Worm (Caenorhabditis elegans) whole organism, L4 larva: ENCODE results near the gene str-41.

Source experiments
- D1046.2 ChIP-seq: fragments of 200-800 bp; sonication (Bioruptor generic); IDR thresholded peaks from 2 replicates; pipeline ENCODE4 v1.3.6; 2022; ENCODE audit warnings: missing genetic modification characterization, missing compliant biosample characterization
- F44E2.7 ChIP-seq: fragments of 200-800 bp; sonication (Bioruptor generic); IDR thresholded peaks from 2 replicates; pipeline ENCODE4 v2.1.2; 2022; ENCODE audit warnings: missing genetic modification characterization, missing compliant biosample characterization
- ZK337.2 ChIP-seq: fragments of 200-800 bp; sonication (Bioruptor generic); IDR thresholded peaks from 2 replicates; pipeline ENCODE4 v1.3.6; 2022; ENCODE audit warnings: missing genetic modification reagents, missing genetic modification characterization, missing compliant biosample characterization
- ZK546.5 ChIP-seq, 2 experiments: sonication (generic microtip); optimal IDR thresholded peaks; 2 replicates each; lab custom pipeline; 2017; ENCODE audit warnings: missing biosample characterization in 2 of 2, missing genetic modification characterization in 2 of 2
- aha-1 ChIP-seq: fragments of 150-350 bp; peaks from one replicate; lab custom pipeline; 2014; ENCODE audit warnings: missing biosample characterization, missing genetic modification characterization
- ctbp-1 ChIP-seq: fragments of 200-800 bp; sonication (Bioruptor generic); IDR thresholded peaks from 2 replicates; pipeline ENCODE4 v1.3.6; 2022; ENCODE audit warnings: missing genetic modification reagents, missing genetic modification characterization, missing compliant biosample characterization
- daf-16 ChIP-seq, 3 experiments: sonication (generic microtip); optimal IDR thresholded peaks; 2 replicates each; lab custom pipeline; 2016 to 2017; ENCODE audit warnings: missing genetic modification characterization in 3 of 3, missing genetic modification reagents in 3 of 3, mild to moderate bottlenecking in 2 of 3, missing compliant biosample characterization in 2 of 3, missing biosample characterization in 1 of 3, moderate library complexity in 1 of 3
- dmd-6 ChIP-seq: fragments of 200-800 bp; sonication (Bioruptor generic); IDR thresholded peaks from 2 replicates; pipeline ENCODE4 v1.3.6; 2022; ENCODE audit warnings: missing genetic modification reagents, missing genetic modification characterization, missing compliant biosample characterization
- duxl-1 ChIP-seq: sonication (generic microtip); optimal IDR thresholded peaks from 2 replicates; lab custom pipeline; 2016; ENCODE audit warnings: mild to moderate bottlenecking, missing genetic modification characterization, moderate library complexity, missing compliant biosample characterization; ENCODE audit not compliant: poor library complexity
- egl-43 ChIP-seq: fragments of 200-800 bp; sonication (Bioruptor generic); IDR thresholded peaks from 2 replicates; pipeline ENCODE4 v1.3.6; 2022; ENCODE audit warnings: missing genetic modification reagents, missing genetic modification characterization, missing compliant biosample characterization
- fkh-10 ChIP-seq: fragments of 150-350 bp; optimal IDR thresholded peaks from 2 replicates; lab custom pipeline; 2014; ENCODE audit warnings: missing biosample characterization, missing genetic modification reagents, missing genetic modification characterization
- hif-1 ChIP-seq, 2 experiments: sonication (generic microtip); optimal IDR thresholded peaks; 2 replicates each; lab custom pipeline; 2016 to 2017; ENCODE audit warnings: missing compliant biosample characterization in 2 of 2, missing genetic modification characterization in 2 of 2, missing genetic modification reagents in 2 of 2, missing genotype in 2 of 2, mild to moderate bottlenecking in 1 of 2
- hlh-11 ChIP-seq: fragments of 200-800 bp; sonication (Bioruptor generic); optimal IDR thresholded peaks from 2 replicates; lab custom pipeline; 2018; ENCODE audit warnings: mild to moderate bottlenecking, missing genetic modification characterization, missing compliant biosample characterization
- hlh-30 ChIP-seq: sonication (generic microtip); optimal IDR thresholded peaks from 2 replicates; lab custom pipeline; 2017; ENCODE audit warnings: antibody characterized with exemption, mild to moderate bottlenecking, missing genetic modification characterization, missing compliant biosample characterization; ENCODE audit not compliant: insufficient read depth
- hmg-1.1 ChIP-seq: fragments of 200-800 bp; sonication (Bioruptor generic); IDR thresholded peaks from 2 replicates; pipeline ENCODE4 v1.3.6; 2022; ENCODE audit warnings: missing genetic modification reagents, missing genetic modification characterization, missing compliant biosample characterization
- lin-1 ChIP-seq: fragments of 200-800 bp; sonication (Bioruptor generic); IDR thresholded peaks from 2 replicates; pipeline ENCODE4 v1.3.6; 2022; ENCODE audit warnings: missing genetic modification reagents, missing genetic modification characterization, missing compliant biosample characterization
- lin-13 ChIP-seq: fragments of 150-350 bp; optimal IDR thresholded peaks from 2 replicates; lab custom pipeline; 2014; ENCODE audit warnings: missing biosample characterization, missing genetic modification reagents, missing genetic modification characterization
- lin-38 ChIP-seq: fragments of 200-800 bp; sonication (Bioruptor generic); IDR thresholded peaks from 2 replicates; pipeline ENCODE4 v1.3.6; 2022; ENCODE audit warnings: missing genetic modification reagents, missing genetic modification characterization, missing compliant biosample characterization
- lin-39 ChIP-seq: fragments of 150-350 bp; optimal IDR thresholded peaks from 2 replicates; lab custom pipeline; 2014; ENCODE audit warnings: missing biosample characterization, missing genetic modification reagents, missing genetic modification characterization
- lsy-2 ChIP-seq, 2 experiments: fragments of 150-350 bp in 1 of 2; sonication (generic microtip) in 1 of 2; optimal IDR thresholded peaks; 2 replicates each; lab custom pipeline; 2014 to 2017; ENCODE audit warnings: missing biosample characterization in 2 of 2, missing genetic modification characterization in 2 of 2
- mdl-1 ChIP-seq, 2 experiments: fragments of 150-350 bp in 1 of 2; sonication (generic microtip) in 1 of 2; optimal IDR thresholded peaks; 2 replicates each; lab custom pipeline; 2014 to 2017; ENCODE audit warnings: missing biosample characterization in 2 of 2, missing genetic modification characterization in 2 of 2
- mes-2 ChIP-seq: sonication (generic microtip); optimal IDR thresholded peaks from 2 replicates; lab custom pipeline; 2016; ENCODE audit warnings: missing genotype, mild to moderate bottlenecking, missing genetic modification characterization, missing compliant biosample characterization; ENCODE audit not compliant: poor library complexity, severe bottlenecking
- mxl-3 ChIP-seq: fragments of 200-800 bp; sonication (Bioruptor generic); optimal IDR thresholded peaks from 2 replicates; lab custom pipeline; 2018; ENCODE audit warnings: mild to moderate bottlenecking, missing genetic modification characterization, missing compliant biosample characterization
- nhr-11 ChIP-seq: fragments of 150-350 bp; optimal IDR thresholded peaks from 2 replicates; lab custom pipeline; 2014; ENCODE audit warnings: missing biosample characterization, missing genetic modification characterization
- nhr-25 ChIP-seq: sonication (generic microtip); optimal IDR thresholded peaks from 2 replicates; lab custom pipeline; 2017; ENCODE audit warnings: missing genetic modification characterization, mild to moderate bottlenecking, missing compliant biosample characterization, antibody characterized with exemption, moderate library complexity, borderline replicate concordance; ENCODE audit not compliant: insufficient read depth
- nhr-42 ChIP-seq: fragments of 200-800 bp; sonication (Bioruptor generic); IDR thresholded peaks from 2 replicates; pipeline ENCODE4 v1.3.6; 2022; ENCODE audit warnings: missing genetic modification characterization, missing compliant biosample characterization
- nhr-6 ChIP-seq: fragments of 150-350 bp; optimal IDR thresholded peaks from 2 replicates; lab custom pipeline; 2014; ENCODE audit warnings: missing biosample characterization, missing genetic modification characterization
- rbr-2 ChIP-seq: sonication (generic microtip); optimal IDR thresholded peaks from 2 replicates; lab custom pipeline; 2016; ENCODE audit warnings: missing genotype, missing genetic modification characterization, missing compliant biosample characterization
- saeg-2 ChIP-seq: fragments of 200-800 bp; sonication (Bioruptor generic); IDR thresholded peaks from 2 replicates; pipeline ENCODE4 v1.3.6; 2022; ENCODE audit warnings: missing genetic modification reagents, missing genetic modification characterization, missing compliant biosample characterization
- set-16 ChIP-seq: fragments of 200-800 bp; sonication (Bioruptor generic); IDR thresholded peaks from 2 replicates; pipeline ENCODE4 v1.3.6; 2022; ENCODE audit warnings: missing genetic modification reagents, missing genetic modification characterization, missing compliant biosample characterization
- snpc-1.2 ChIP-seq: fragments of 200-800 bp; sonication (Bioruptor generic); IDR thresholded peaks from 2 replicates; pipeline ENCODE4 v1.3.6; 2022; ENCODE audit warnings: missing genetic modification reagents, missing genetic modification characterization, missing compliant biosample characterization
- tra-1 ChIP-seq: fragments of 200-800 bp; sonication (Bioruptor generic); IDR thresholded peaks from 2 replicates; pipeline ENCODE4 v1.3.6; 2022; ENCODE audit warnings: missing genetic modification reagents, missing genetic modification characterization, missing compliant biosample characterization
- unc-130 ChIP-seq: sonication (generic microtip); optimal IDR thresholded peaks from 2 replicates; lab custom pipeline; 2016; ENCODE audit warnings: missing genetic modification reagents, missing genetic modification characterization, missing compliant biosample characterization
- unc-39 ChIP-seq: sonication (generic microtip); optimal IDR thresholded peaks from 2 replicates; lab custom pipeline; 2017; ENCODE audit warnings: missing biosample characterization, missing genetic modification characterization
- unc-62 ChIP-seq, 3 experiments: fragments of 150-350 bp in 1 of 3; sonication (generic microtip); optimal IDR thresholded peaks in 2 of 3; peaks in 1 of 3; 1 replicate in 1 of 3; 2 replicates in 2 of 3; lab custom pipeline; 2014 to 2017; ENCODE audit warnings: missing biosample characterization in 3 of 3, missing genetic modification characterization in 3 of 3, missing genetic modification reagents in 3 of 3, missing genotype in 1 of 3
- vab-7 ChIP-seq: fragments of 200-800 bp; sonication (Bioruptor generic); IDR thresholded peaks from 2 replicates; pipeline ENCODE4 v1.3.6; 2022; ENCODE audit warnings: missing genetic modification reagents, missing genetic modification characterization, missing compliant biosample characterization
- zfp-3 ChIP-seq: fragments of 200-800 bp; sonication (Bioruptor generic); conservative IDR thresholded peaks from 2 replicates; pipeline ENCODE4 v1.3.6; 2022; ENCODE audit warnings: missing genetic modification reagents, missing genetic modification characterization, missing compliant biosample characterization
- zip-11 ChIP-seq: fragments of 200-800 bp; sonication (Bioruptor generic); IDR thresholded peaks from 2 replicates; pipeline ENCODE4 v1.3.6; 2022; ENCODE audit warnings: missing genetic modification characterization, missing compliant biosample characterization
- ztf-7 ChIP-seq: fragments of 150-350 bp; optimal IDR thresholded peaks from 2 replicates; lab custom pipeline; 2014; ENCODE audit warnings: missing biosample characterization, missing genetic modification characterization

str-41 gene

ce11 chrV:7436911-7437310 lies 25.1 kb downstream of the str-41 start (continued):
- no peak for TF ChIP-seq hif-1 (tag; optimal IDR thresholded peaks at IDR 0.05; lab: Kevin White, UChicago)
- TF ChIP-seq nhr-25 (tag; lab: Kevin White, UChicago), result no peak
- no peak for TF ChIP-seq nhr-6 (tag; lab: Kevin White, UChicago)
- TF ChIP-seq lin-1, result no peak
- TF ChIP-seq unc-130, result no peak
- TF ChIP-seq F44E2.7 (GFP tag; lab: Robert Waterston, UW), result no peak
- peak; percentile 63; the same call in 1 of the 2 replicates for TF ChIP-seq zfp-3 (GFP tag; lab: Robert Waterston, UW)
- TF ChIP-seq mxl-3 (GFP tag; lab: Kevin White, UChicago), result peak; percentile 34

DNA sequence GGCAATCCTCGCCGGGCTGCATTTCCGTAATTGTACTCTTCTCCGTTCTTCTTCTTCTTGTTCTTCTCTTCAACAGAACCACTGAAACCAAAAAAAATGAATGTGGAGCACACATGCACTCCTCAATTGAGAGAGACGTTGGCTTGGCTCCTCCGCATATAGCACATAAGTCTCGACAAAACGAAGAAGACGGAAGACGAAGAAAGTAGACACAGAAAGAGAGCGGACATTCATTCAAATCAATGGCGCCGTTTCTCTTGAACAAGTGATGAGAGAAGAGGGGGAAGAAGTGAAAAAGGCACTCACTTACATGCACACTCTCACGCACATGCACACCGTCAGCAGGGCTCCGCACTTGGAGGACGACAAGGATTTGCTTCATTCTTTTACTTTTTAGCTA lies 25.7 kb downstream of the str-41 start, which contains the start of gene F25E5.9:
Gene F25E5.9 (minus strand): TSS at position 382 of the 400 bp plus-strand sequence.
- TF ChIP-seq duxl-1 (tag; lab: Kevin White, UChicago) (peak; percentile 48), lin-38 (no peak), hlh-30 (tag; lab: Kevin White, UChicago) (peak; percentile 20), fkh-10 (GFP tag; lab: Kevin White, UChicago) (peak; percentile 29), lin-39 (no peak), egl-43 (GFP tag; lab: Robert Waterston, UW) (peak; percentile 72; the same call in 1 of the 2 replicates), snpc-1.2 (GFP tag; lab: Robert Waterston, UW) (no peak), daf-16 (GFP tag; optimal IDR thresholded peaks at IDR 0.05; lab: Kevin White, UChicago) (no peak), daf-16 (tag; optimal IDR thresholded peaks at IDR 0.05; lab: Kevin White, UChicago) (no peak), hif-1 (tag; optimal IDR thresholded peaks at IDR 0.05; lab: Kevin White, UChicago) (peak in 1 of 2 experiments; percentile 3), lsy-2 (tag; optimal IDR thresholded peaks at IDR 0.05; lab: Kevin White, UChicago) (peak in 1 of 2 experiments; percentile 16), mdl-1 (tag; optimal IDR thresholded peaks at IDR 0.05; lab: Kevin White, UChicago) (peak in 1 of 2 experiments; percentile 22), aha-1 (tag; lab: Kevin White, UChicago) (no peak), ZK337.2 (GFP tag; lab: Robert Waterston, UW) (no peak), nhr-11 (no peak), ZK546.5 (tag; optimal IDR thresholded peaks at IDR 0.05; lab: Kevin White, UChicago) (no peak), rbr-2 (tag; lab: Kevin White, UChicago) (peak; percentile 28), hmg-1.1 (GFP tag; lab: Robert Waterston, UW) (peak; percentile 67), nhr-42 (GFP tag; lab: Robert Waterston, UW) (no peak), mxl-3 (GFP tag; lab: Kevin White, UChicago) (peak; percentile 16), unc-62 (GFP tag; optimal IDR thresholded peaks at IDR 0.05 in 1 of 2; lab: Kevin White, UChicago) (peak in 1 of 2 experiments; percentile 33), unc-62 (tag; optimal IDR thresholded peaks at IDR 0.05; lab: Kevin White, UChicago) (no peak), hlh-11 (tag; lab: Kevin White, UChicago) (peak; percentile 7), D1046.2 (GFP tag; lab: Robert Waterston, UW) (0 out of 2 replicates have a peak, but pooled peaks have one; percentile 40), saeg-2 (GFP tag; lab: Robert Waterston, UW) (0 out of 2 replicates have a peak, but pooled peaks have one; percentile 34), zip-11 (GFP tag; lab: Robert Waterston, UW) (no peak), dmd-6 (GFP tag; lab: Robert Waterston, UW) (no peak), ztf-7 (tag; lab: Kevin White, UChicago) (no peak), tra-1 (GFP tag; lab: Robert Waterston, UW) (0 out of 2 replicates have a peak, but pooled peaks have one; percentile 11), ctbp-1 (GFP tag; lab: Robert Waterston, UW) (peak; percentile 61), nhr-25 (tag; lab: Kevin White, UChicago) (no peak), set-16 (GFP tag; lab: Robert Waterston, UW) (0 out of 2 replicates have a peak, but pooled peaks have one; percentile 12), lin-13 (GFP tag; lab: Kevin White, UChicago) (no peak), nhr-6 (tag; lab: Kevin White, UChicago) (peak; percentile 2), unc-39 (tag; lab: Kevin White, UChicago) (no peak), mes-2 (tag; lab: Kevin White, UChicago) (peak; percentile 23), vab-7 (GFP tag; lab: Robert Waterston, UW) (0 out of 2 replicates have a peak, but pooled peaks have one; percentile 6)
